Worm (Caenorhabditis elegans) whole organism, dauer: Measurements from ENCODE around the gene spe-27.

Experiments used
- unc-62 ChIP-seq: sonication (generic microtip); optimal IDR thresholded peaks from 2 replicates; lab custom pipeline; 2017; ENCODE audit warnings: missing biosample characterization, missing genetic modification reagents, missing genetic modification characterization

The spe-27 gene

DNA sequence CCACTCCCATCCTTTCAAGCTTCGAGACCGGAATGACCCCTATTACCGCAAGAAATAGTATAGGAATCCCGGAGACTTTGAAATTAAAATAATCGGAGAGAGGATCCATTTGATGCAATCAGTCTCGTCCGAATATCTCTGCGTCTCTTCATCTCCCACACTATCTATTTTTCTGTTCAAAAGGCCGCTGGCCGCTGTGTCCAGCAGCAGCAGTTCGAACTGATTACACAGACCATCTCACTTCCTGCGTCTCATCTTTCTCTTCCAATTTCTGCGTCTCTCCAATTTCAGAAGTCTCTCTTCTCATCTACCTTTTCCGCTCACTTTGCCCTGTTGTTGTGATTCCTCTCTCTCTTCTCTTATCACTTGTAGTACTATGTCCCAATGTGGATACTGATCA is 48.3 kb downstream of the spe-27 start:
- no peak for TF ChIP-seq unc-62 (GFP tag; lab: Kevin White, UChicago)

DNA sequence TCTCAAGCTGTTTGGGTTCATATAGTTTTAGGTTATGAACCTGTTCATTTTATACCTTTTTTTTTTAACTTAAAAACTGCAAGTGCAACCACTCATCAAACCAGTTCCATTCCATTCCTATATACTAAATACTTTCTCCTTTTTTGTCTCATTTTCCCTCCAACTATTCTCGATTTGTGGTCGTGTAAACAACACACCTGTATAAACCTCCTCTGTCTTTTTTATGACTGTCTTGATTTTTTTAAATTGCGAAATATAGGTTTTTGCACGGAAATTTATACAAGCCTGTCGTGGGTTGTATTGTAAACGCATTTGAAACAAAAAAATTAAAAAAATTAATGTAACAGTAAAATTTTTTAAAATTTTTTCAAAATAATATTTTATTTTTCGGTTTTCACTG is 49.3 kb downstream of the spe-27 start:
- TF ChIP-seq unc-62 (GFP tag; lab: Kevin White, UChicago): no peak
